Worm (Caenorhabditis elegans) whole organism, L2 larva: ENCODE data around the gene arrd-17.

Experiments used
- C34F6.9 ChIP-seq: fragments of 150-350 bp; optimal IDR thresholded peaks from 2 replicates; lab custom pipeline; 2014; ENCODE audit warnings: missing biosample characterization, missing genetic modification characterization
- F13H6.1 ChIP-seq: sonication (generic microtip); optimal IDR thresholded peaks from 2 replicates; lab custom pipeline; 2016; ENCODE audit warnings: missing genetic modification characterization, missing compliant biosample characterization
- R02D3.7 ChIP-seq: fragments of 150-350 bp; optimal IDR thresholded peaks from 2 replicates; lab custom pipeline; 2014; ENCODE audit warnings: missing biosample characterization, missing genetic modification characterization
- Y55F3AM.14 ChIP-seq: fragments of 200-800 bp; sonication (Bioruptor generic); optimal IDR thresholded peaks from 2 replicates; lab custom pipeline; 2018; ENCODE audit warnings: mild to moderate bottlenecking, missing genetic modification characterization, missing compliant biosample characterization
- ZK546.5 ChIP-seq: sonication (generic microtip); optimal IDR thresholded peaks from 2 replicates; lab custom pipeline; 2017; ENCODE audit warnings: missing biosample characterization, missing genetic modification characterization
- aly-2 ChIP-seq: fragments of 150-350 bp; optimal IDR thresholded peaks from 2 replicates; lab custom pipeline; 2014; ENCODE audit warnings: missing biosample characterization, missing genetic modification characterization
- ama-1 ChIP-seq: fragments of 150-350 bp; optimal IDR thresholded peaks from 2 replicates; lab custom pipeline; 2018; ENCODE audit warnings: inconsistent platforms
- blmp-1 ChIP-seq: sonication (generic microtip); optimal IDR thresholded peaks from 2 replicates; lab custom pipeline; 2017; ENCODE audit warnings: missing genetic modification characterization, mild to moderate bottlenecking, missing compliant biosample characterization, antibody characterized with exemption, moderate library complexity; ENCODE audit not compliant: insufficient read depth
- ceh-16 ChIP-seq: fragments of 150-350 bp; optimal IDR thresholded peaks from 2 replicates; lab custom pipeline; 2014; ENCODE audit warnings: missing biosample characterization, missing genetic modification characterization
- dmd-4 ChIP-seq: sonication (generic microtip); optimal IDR thresholded peaks from 2 replicates; lab custom pipeline; 2017; ENCODE audit warnings: missing biosample characterization, missing genetic modification characterization
- egl-27 ChIP-seq: sonication (generic microtip); optimal IDR thresholded peaks from 3 replicates; lab custom pipeline; 2017; ENCODE audit warnings: missing biosample characterization, missing genetic modification reagents, missing genetic modification characterization
- elt-3 ChIP-seq: sonication (generic microtip); optimal IDR thresholded peaks from 2 replicates; lab custom pipeline; 2017; ENCODE audit warnings: missing biosample characterization, missing genetic modification characterization
- gmeb-1 ChIP-seq: fragments of 150-350 bp; optimal IDR thresholded peaks from 2 replicates; lab custom pipeline; 2014; ENCODE audit warnings: missing biosample characterization, missing genetic modification characterization
- lin-11 ChIP-seq: fragments of 150-350 bp; sonication (generic microtip); optimal IDR thresholded peaks from 2 replicates; lab custom pipeline; 2014; ENCODE audit warnings: missing biosample characterization, missing genetic modification characterization, inconsistent platforms, mixed read lengths
- lin-13 ChIP-seq: fragments of 150-350 bp; optimal IDR thresholded peaks from 2 replicates; lab custom pipeline; 2014; ENCODE audit warnings: missing biosample characterization, missing genetic modification reagents, missing genetic modification characterization
- lin-39 ChIP-seq: fragments of 150-350 bp; optimal IDR thresholded peaks from 2 replicates; lab custom pipeline; 2014; ENCODE audit warnings: missing biosample characterization, missing genetic modification reagents, missing genetic modification characterization
- nhr-10 ChIP-seq: sonication (generic microtip); optimal IDR thresholded peaks from 2 replicates; lab custom pipeline; 2017; ENCODE audit warnings: missing biosample characterization, missing genetic modification characterization
- nhr-11 ChIP-seq: fragments of 150-350 bp; optimal IDR thresholded peaks from 2 replicates; lab custom pipeline; 2014; ENCODE audit warnings: missing biosample characterization, missing genetic modification characterization
- nhr-12 ChIP-seq: fragments of 150-350 bp; optimal IDR thresholded peaks from 2 replicates; lab custom pipeline; 2014; ENCODE audit warnings: missing biosample characterization, missing genetic modification characterization
- nhr-23 ChIP-seq: fragments of 150-350 bp; optimal IDR thresholded peaks from 2 replicates; lab custom pipeline; 2014; ENCODE audit warnings: missing biosample characterization, missing genetic modification reagents, missing genetic modification characterization
- nhr-25 ChIP-seq: fragments of 150-350 bp; sonication (generic microtip); optimal IDR thresholded peaks from 3 replicates; lab custom pipeline; 2014; ENCODE audit warnings: missing biosample characterization, missing genetic modification characterization
- nhr-6 ChIP-seq: fragments of 150-350 bp; optimal IDR thresholded peaks from 2 replicates; lab custom pipeline; 2014; ENCODE audit warnings: missing biosample characterization, missing genetic modification characterization
- nhr-77 ChIP-seq: fragments of 150-350 bp; optimal IDR thresholded peaks from 2 replicates; lab custom pipeline; 2014; ENCODE audit warnings: missing biosample characterization, missing genetic modification characterization
- peb-1 ChIP-seq: fragments of 150-350 bp; optimal IDR thresholded peaks from 2 replicates; lab custom pipeline; 2014; ENCODE audit warnings: missing biosample characterization, missing genetic modification characterization
- skn-1 ChIP-seq: sonication (generic microtip); optimal IDR thresholded peaks from 2 replicates; lab custom pipeline; 2017; ENCODE audit warnings: missing biosample characterization, missing genetic modification characterization
- sma-3 ChIP-seq: sonication (generic microtip); optimal IDR thresholded peaks from 2 replicates; lab custom pipeline; 2016; ENCODE audit warnings: missing genetic modification reagents, missing genetic modification characterization, missing compliant biosample characterization
- sma-9 ChIP-seq, 2 experiments: fragments of 150-350 bp in 1 of 2; sonication (generic microtip) in 1 of 2; optimal IDR thresholded peaks; 2 replicates each; lab custom pipeline; 2014 to 2016; ENCODE audit warnings: missing genetic modification characterization in 2 of 2, mild to moderate bottlenecking in 1 of 2, missing biosample characterization in 1 of 2, missing compliant biosample characterization in 1 of 2, missing genetic modification reagents in 1 of 2, moderate library complexity in 1 of 2
- snpc-4 ChIP-seq: fragments of 150-350 bp; optimal IDR thresholded peaks from 2 replicates; lab custom pipeline; 2014; ENCODE audit warnings: missing biosample characterization, missing genetic modification characterization
- unc-39 ChIP-seq: fragments of 150-350 bp; optimal IDR thresholded peaks from 2 replicates; lab custom pipeline; 2014; ENCODE audit warnings: missing biosample characterization, missing genetic modification characterization
- unc-55 ChIP-seq: fragments of 150-350 bp; sonication (generic microtip); optimal IDR thresholded peaks from 3 replicates; lab custom pipeline; 2014; ENCODE audit warnings: missing biosample characterization, missing genetic modification reagents, missing genetic modification characterization
- unc-62 ChIP-seq: fragments of 150-350 bp; optimal IDR thresholded peaks from 2 replicates; lab custom pipeline; 2014; ENCODE audit warnings: missing biosample characterization, missing genetic modification reagents, missing genetic modification characterization
- zag-1 ChIP-seq: fragments of 150-350 bp; optimal IDR thresholded peaks from 2 replicates; lab custom pipeline; 2014; ENCODE audit warnings: missing biosample characterization, missing genetic modification characterization
- ztf-11 ChIP-seq: sonication (generic microtip); optimal IDR thresholded peaks from 2 replicates; lab custom pipeline; 2017; ENCODE audit warnings: missing biosample characterization, missing genetic modification characterization
- ztf-4 ChIP-seq: fragments of 150-350 bp; optimal IDR thresholded peaks from 2 replicates; lab custom pipeline; 2014; ENCODE audit warnings: missing biosample characterization, missing genetic modification characterization

The arrd-17 gene

ce11 chrIII:13643534-13643933, 12.9 kb upstream of the arrd-17 start, which contains the start of the genes drr-2 and set-16 (continued):
- no peak for TF ChIP-seq aly-2 (tag; lab: Kevin White, UChicago)
- TF ChIP-seq, all 48 proteins: peak for 40

DNA sequence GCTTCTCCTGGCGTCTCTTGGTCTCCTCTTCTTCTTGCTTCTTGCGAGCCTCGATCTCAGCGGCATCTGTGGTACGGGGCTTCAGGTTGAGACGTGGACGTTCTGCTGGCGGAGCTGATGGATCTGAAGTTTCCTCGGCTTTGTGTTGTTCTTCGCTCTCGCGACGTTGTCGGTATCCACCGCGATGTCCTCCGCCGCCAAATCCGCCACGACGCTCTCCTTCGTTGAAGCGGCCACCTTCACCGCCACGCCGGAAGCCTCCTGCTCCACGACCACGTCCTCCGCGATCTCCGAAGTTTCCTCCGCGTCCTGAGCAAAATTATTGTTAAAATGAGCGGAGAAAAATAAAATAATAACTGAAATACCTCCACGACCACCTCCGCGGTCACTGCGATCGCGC, 12.2 kb upstream of the arrd-17 start:
- no peak for TF ChIP-seq egl-27
- no peak for TF ChIP-seq dmd-4 (tag; lab: Kevin White, UChicago)
- TF ChIP-seq F13H6.1 (tag; lab: Kevin White, UChicago), result no peak
- TF ChIP-seq Y55F3AM.14 (GFP tag; lab: Kevin White, UChicago), result no peak
- no peak for TF ChIP-seq nhr-77 (tag; lab: Kevin White, UChicago)
- no peak for TF ChIP-seq lin-13 (GFP tag; lab: Kevin White, UChicago)
- no peak for TF ChIP-seq aly-2 (tag; lab: Kevin White, UChicago)
- TF ChIP-seq lin-11, result no peak
- TF ChIP-seq elt-3 (tag; lab: Kevin White, UChicago), result no peak

ce11 chrIII:13642227-13642626, 11.6 kb upstream of the arrd-17 start, which contains the start of gene T12D8.10:
Gene T12D8.10, minus strand, starts transcription at chrIII:13642327.
- TF ChIP-seq ama-1 (lab: Kevin White, UChicago) (no peak), peb-1 (tag; lab: Kevin White, UChicago) (no peak), egl-27 (no peak), F13H6.1 (tag; lab: Kevin White, UChicago) (no peak), unc-62 (no peak), unc-39 (tag; lab: Kevin White, UChicago) (no peak), lin-39 (tag; lab: Kevin White, UChicago) (no peak), nhr-10 (tag; lab: Kevin White, UChicago) (no peak), zag-1 (tag; lab: Kevin White, UChicago) (no peak), ztf-4 (tag; lab: Kevin White, UChicago) (no peak), ZK546.5 (tag; lab: Kevin White, UChicago) (no peak), C34F6.9 (tag; lab: Kevin White, UChicago) (no peak), R02D3.7 (no peak), nhr-11 (tag; lab: Kevin White, UChicago) (no peak), ceh-16 (tag; lab: Kevin White, UChicago) (no peak)

- TF ChIP-seq skn-1 (tag; lab: Kevin White, UChicago), result no peak
- no peak for TF ChIP-seq nhr-77 (tag; lab: Kevin White, UChicago)
- no peak for TF ChIP-seq gmeb-1
- no peak for TF ChIP-seq ztf-11 (tag; lab: Kevin White, UChicago)
- TF ChIP-seq nhr-23 (tag; lab: Kevin White, UChicago), result no peak
- TF ChIP-seq zag-1 (tag; lab: Kevin White, UChicago), result no peak
- TF ChIP-seq egl-27, result no peak
- no peak for TF ChIP-seq unc-62
- no peak for TF ChIP-seq peb-1 (tag; lab: Kevin White, UChicago)
- no peak for TF ChIP-seq nhr-12 (tag; lab: Kevin White, UChicago)
- TF ChIP-seq nhr-25, result no peak
These were observed 11.0 kb upstream of the arrd-17 start, which contains the start of gene acbp-5 for ce11 chrIII:13641588-13641987. Gene acbp-5, minus strand, starts transcription at chrIII:13641688.

- TF ChIP-seq lin-39 (tag; lab: Kevin White, UChicago), result no peak
- no peak for TF ChIP-seq unc-55 (GFP tag; lab: Kevin White, UChicago)
- TF ChIP-seq unc-62, result no peak
- TF ChIP-seq ceh-16 (tag; lab: Kevin White, UChicago), result no peak
- TF ChIP-seq nhr-25, result no peak
- no peak for TF ChIP-seq nhr-6 (tag; lab: Kevin White, UChicago)
- no peak for TF ChIP-seq snpc-4
- no peak for TF ChIP-seq ama-1 (lab: Kevin White, UChicago)
- no peak for TF ChIP-seq blmp-1 (tag; lab: Kevin White, UChicago)
- no peak for TF ChIP-seq F13H6.1 (tag; lab: Kevin White, UChicago)
- TF ChIP-seq nhr-10 (tag; lab: Kevin White, UChicago), result no peak
- TF ChIP-seq ztf-11 (tag; lab: Kevin White, UChicago), result no peak
- TF ChIP-seq sma-9 (GFP tag; optimal IDR thresholded peaks at IDR 0.05; lab: Kevin White, UChicago), result no peak
- TF ChIP-seq sma-9 (tag; optimal IDR thresholded peaks at IDR 0.05; lab: Kevin White, UChicago), result no peak
- TF ChIP-seq lin-11, result no peak
- no peak for TF ChIP-seq sma-3 (GFP tag; lab: Kevin White, UChicago)
- TF ChIP-seq elt-3 (tag; lab: Kevin White, UChicago), result no peak
- TF ChIP-seq skn-1 (tag; lab: Kevin White, UChicago), result no peak
- TF ChIP-seq ZK546.5 (tag; lab: Kevin White, UChicago), result no peak
These were observed 10.3 kb upstream of the arrd-17 start for ce11 chrIII:13640869-13641268.
